Worm (Caenorhabditis elegans) whole organism, early embryonic: ENCODE data around the gene bli-6.

Experiments
- F13C5.2 ChIP-seq: sonication (generic microtip); optimal IDR thresholded peaks from 2 replicates; lab custom pipeline; 2017; ENCODE audit warnings: mild to moderate bottlenecking, missing genetic modification characterization, inconsistent platforms, missing compliant biosample characterization
- ceh-36 ChIP-seq: sonication (generic microtip); optimal IDR thresholded peaks from 2 replicates; lab custom pipeline; 2016; ENCODE audit warnings: missing genetic modification characterization, inconsistent platforms, missing compliant biosample characterization
- flt-1 ChIP-seq: fragments of 200-800 bp; sonication (Bioruptor generic); IDR thresholded peaks from 2 replicates; pipeline ENCODE4 v1.3.6; 2022; ENCODE audit warnings: missing genetic modification characterization, missing compliant biosample characterization
- hmg-4 ChIP-seq: fragments of 200-800 bp; sonication (Bioruptor generic); optimal IDR thresholded peaks from 2 replicates; lab custom pipeline; 2018; ENCODE audit warnings: mild to moderate bottlenecking, missing genetic modification characterization, missing compliant biosample characterization
- hnd-1 ChIP-seq: sonication (generic microtip); optimal IDR thresholded peaks from 2 replicates; lab custom pipeline; 2016; ENCODE audit warnings: missing genetic modification characterization, missing compliant biosample characterization
- pes-1 ChIP-seq: fragments of 200-800 bp; sonication (Bioruptor generic); IDR thresholded peaks from 2 replicates; pipeline ENCODE4 v1.3.6; 2022; ENCODE audit warnings: missing genetic modification reagents, missing genetic modification characterization, missing compliant biosample characterization
- scrt-1 ChIP-seq: fragments of 200-800 bp; sonication (Bioruptor generic); IDR thresholded peaks from 2 replicates; pipeline ENCODE4 v1.3.6; 2022; ENCODE audit warnings: missing genetic modification characterization, missing compliant biosample characterization
- tbx-37 ChIP-seq: fragments of 200-800 bp; sonication (Bioruptor generic); conservative IDR thresholded peaks from 2 replicates; pipeline ENCODE4 v1.3.6; 2022; ENCODE audit warnings: missing genetic modification reagents, missing genetic modification characterization, missing compliant biosample characterization

ce11 chrIV:6395190-6395589, 18.3 kb downstream of the bli-6 start:
- TF ChIP-seq flt-1 (GFP tag; lab: Robert Waterston, UW) (no peak), tbx-37 (GFP tag; lab: Robert Waterston, UW) (no peak), hnd-1 (tag; lab: Kevin White, UChicago) (no peak), scrt-1 (no peak), F13C5.2 (tag; lab: Kevin White, UChicago) (no peak), hmg-4 (no peak), pes-1 (GFP tag; lab: Robert Waterston, UW) (no peak), ceh-36 (tag; lab: Kevin White, UChicago) (no peak)
